Fruit fly (Drosophila melanogaster) whole organism, larva: ENCODE data around the gene CG33796.
A peak's percentile ranks its signal among the peaks of the same experiment; 100 is the strongest.

Experiments
- noc ChIP-seq: fragments of 200-800 bp; sonication (Bioruptor generic); optimal IDR thresholded peaks from 3 replicates; lab custom pipeline; 2019; ENCODE audit warnings: missing biosample characterization, mild to moderate bottlenecking, missing genetic modification characterization, moderate library complexity

CG33796 gene

DNA sequence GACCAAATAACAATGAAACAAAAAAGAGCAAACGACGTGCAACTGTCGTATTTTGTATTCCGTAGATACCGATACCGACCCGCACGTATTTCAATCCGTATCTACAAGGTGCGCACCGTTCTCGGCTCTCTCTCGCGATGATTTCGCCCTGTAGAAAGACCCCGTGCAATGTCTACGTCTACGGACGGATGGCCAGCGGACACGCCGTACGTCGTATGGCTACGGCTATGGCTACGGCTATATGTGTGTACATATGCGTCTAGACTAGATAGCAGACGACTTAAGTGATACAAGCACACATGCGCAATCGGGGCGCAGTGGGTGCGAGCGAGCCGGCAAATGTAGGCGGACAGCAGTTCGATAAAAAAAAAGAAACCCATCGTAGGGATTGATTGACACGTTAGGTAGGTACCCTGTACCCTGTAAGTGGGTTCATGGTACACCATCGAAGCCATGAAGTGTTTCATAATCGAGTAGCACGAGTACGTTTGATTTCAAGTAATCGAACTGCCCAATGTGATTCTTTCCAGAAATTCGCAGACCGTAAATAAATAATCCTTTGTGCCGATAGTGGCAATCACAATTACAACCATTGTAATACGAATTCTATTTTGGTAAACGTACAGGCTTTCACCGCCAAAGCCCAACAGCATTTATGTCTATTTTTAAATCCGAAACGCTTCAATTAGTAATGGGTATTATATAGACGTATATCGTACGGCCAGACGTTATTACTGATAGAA, 20.3 kb downstream of the CG33796 start:
- TF ChIP-seq noc (tag; lab: Kevin White, UChicago): peak; percentile 40

DNA sequence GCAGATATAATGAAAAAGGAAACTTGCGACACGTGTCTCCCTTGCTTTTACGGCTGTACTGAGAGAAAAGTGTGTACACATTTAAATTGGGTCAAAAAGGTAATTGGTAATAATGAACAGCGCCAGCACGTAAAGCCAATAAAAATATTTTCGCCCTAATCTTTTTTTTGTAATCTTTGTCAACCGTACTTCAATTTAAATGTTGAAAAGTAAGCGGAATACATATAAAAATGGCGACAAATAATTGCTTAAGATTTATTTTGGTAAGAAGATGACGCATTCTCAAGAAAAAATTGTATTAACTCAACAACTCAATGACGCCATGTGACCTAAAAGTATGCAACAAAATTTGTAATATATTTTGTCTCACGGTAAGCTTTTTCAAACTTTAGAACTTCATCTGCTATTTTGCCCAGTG, 22.1 kb downstream of the CG33796 start:
- TF ChIP-seq noc (tag; lab: Kevin White, UChicago): no peak

DNA sequence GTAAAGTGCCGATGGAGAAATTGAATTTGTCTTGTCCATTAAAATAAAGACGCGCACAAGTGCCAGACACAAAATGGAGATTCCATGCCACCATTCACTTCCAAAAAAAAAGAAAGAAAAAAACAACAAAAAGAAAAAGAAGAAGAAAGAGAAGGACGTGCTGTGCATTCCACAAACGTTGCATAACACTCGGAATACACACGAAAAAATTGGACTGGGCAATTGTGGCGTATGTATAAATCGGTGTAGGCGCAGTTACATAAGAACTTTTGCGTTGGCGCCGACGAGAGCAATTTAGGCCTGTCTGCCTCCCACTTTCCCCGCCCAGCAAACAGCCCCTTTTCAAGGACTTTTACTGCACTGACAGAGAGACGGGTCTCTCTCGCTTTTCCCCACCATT, 22.6 kb downstream of the CG33796 start:
- no peak for TF ChIP-seq noc (tag; lab: Kevin White, UChicago)

DNA sequence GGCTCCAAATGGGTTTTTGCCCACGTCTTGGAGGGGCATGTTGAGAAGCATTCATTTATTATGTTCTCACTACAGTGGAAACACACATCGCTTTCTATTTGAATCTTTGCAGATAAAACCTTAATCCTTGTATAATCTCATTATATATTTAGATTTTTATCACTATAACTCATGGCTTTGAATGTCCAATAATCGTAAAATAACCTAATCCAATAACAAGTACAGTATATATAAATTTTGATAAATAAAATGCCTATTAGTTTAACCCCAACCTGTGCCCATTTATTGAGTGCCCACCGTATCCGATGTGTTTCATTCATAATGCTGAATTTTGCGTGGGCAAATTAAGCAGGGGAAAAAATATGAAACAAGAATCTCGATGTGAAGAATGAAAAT, 23.4 kb downstream of the CG33796 start:
- peak; percentile 71 for TF ChIP-seq noc (tag; lab: Kevin White, UChicago)

DNA sequence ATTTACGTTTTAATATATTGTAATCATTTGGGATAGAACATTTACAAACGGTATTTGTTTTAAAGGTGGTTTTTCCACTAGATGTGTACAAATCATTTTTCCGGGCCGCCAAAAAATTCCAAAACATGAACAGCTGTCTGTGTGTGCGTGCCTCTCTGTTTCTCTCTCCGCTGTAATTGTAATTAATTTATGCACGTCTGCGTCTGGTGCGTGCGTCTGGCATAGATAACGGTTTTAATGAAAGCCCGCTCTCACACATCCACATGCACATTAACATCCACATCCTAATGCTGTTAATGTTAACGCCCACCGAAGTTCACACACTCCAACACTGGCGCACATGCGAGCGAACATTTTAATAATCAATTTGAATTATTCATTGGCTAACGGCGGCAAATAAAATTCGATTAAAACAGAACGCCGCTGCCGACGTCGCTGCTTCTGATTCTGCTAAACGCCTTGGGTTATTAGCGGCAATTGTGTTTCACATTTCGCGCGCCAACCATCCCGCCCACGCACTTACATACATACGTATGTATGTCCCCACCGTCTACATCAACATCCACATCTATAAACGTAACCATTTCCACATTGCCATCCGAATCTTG, 23.9 kb downstream of the CG33796 start:
- TF ChIP-seq noc (tag; lab: Kevin White, UChicago): no peak

DNA sequence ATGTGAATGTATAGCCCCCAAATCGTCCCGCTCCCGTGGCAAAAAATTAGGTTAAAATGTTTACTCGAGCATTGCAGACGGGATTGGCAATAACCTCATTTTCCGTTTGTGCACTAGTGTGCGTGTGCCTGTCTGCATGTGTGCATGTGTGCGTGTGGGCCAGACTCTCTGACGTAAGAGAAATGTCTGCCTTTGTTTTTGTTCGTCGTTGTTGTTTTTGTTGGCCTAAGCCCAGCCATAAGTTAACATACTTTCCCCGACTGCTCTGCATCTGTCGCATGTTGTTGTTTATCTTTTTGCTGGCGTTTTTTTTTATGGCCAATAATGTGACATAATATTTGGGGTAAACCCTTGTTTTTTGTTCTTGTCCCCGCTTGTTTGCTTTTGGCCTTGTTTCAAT, 24.6 kb downstream of the CG33796 start:
- TF ChIP-seq noc (tag; lab: Kevin White, UChicago): no peak

DNA sequence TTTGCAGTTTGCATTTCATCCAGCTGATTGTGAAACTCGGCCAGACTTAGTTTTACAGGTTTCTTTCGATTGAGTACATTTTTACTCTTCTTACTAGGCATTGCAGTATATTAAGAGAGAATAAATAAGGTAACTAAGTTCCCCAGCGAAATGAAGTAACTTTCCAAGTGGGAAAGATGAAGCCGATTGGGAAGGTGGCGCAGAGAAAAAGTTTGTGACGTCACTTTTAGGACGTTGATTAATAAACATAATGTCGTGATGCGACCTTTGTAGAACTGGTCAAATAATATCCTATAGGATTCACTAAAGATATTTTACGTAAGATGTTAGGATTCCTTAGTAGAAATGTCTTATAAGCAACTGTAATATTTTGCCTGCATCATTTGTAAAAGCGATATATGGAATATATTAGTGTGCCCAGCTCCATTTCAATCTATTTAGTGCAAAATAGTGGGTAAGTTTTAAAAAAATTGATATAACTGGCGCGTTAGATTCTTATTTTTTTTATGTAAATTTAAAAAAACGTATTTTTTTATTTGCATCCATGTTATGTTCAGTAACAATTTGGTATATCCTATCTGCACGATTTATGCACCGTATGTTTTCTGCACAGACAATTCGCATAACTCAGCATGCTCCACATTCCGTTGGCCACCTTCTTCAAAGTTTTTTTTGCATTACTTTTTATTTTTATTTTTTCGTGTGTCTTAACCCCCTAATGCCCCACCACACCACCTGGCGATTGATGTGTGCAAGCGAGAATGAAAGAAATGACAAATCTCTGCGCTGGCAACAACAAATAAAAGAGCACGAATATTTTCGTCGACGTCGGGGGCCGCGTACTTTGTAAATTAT, 26.0 kb downstream of the CG33796 start, which contains the start of gene CG32152:
TSS of gene CG32152 (minus strand) at position 352 of the 855 bp plus-strand sequence.
- no peak for TF ChIP-seq noc (tag; lab: Kevin White, UChicago)

DNA sequence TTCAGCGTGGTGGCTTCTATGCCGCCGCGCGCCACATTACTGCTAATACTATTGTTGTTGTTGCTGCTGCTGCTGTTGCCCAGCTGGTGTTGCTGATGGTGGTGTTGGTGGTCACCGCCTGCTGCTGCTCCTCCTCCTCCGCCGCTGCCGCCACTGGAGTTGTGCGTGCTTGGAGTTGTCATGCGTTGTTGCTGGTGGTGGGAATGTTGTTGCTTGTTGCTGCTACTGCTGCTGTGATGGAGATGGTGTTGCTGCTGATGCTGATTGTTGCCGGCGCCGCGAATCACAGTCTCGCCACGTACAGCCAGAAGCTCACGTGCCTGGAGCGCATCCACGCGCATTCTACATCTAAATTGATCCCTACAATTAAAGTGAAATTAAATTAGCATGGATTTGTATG, 28.4 kb downstream of the CG33796 start:
- TF ChIP-seq noc (tag; lab: Kevin White, UChicago): no peak

DNA sequence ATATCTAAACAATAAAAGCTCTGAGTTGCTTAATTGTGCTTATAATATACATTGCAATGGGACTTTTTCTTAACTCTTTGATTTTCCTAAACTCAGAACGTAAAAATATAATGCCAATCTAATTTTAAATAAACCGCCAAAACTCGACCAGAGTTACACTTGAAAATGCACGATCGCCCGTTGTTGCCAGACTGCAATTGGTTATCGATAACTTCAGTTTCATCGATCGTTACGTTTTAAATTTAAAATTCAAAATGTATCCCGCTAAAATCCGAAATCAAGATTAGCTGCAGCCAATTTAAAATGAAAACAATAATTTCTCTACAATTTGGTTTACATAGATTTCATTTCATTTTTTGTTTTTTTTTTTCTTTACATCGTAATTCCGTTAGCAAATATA, 30.8 kb downstream of the CG33796 start:
- TF ChIP-seq noc (tag; lab: Kevin White, UChicago): no peak

DNA sequence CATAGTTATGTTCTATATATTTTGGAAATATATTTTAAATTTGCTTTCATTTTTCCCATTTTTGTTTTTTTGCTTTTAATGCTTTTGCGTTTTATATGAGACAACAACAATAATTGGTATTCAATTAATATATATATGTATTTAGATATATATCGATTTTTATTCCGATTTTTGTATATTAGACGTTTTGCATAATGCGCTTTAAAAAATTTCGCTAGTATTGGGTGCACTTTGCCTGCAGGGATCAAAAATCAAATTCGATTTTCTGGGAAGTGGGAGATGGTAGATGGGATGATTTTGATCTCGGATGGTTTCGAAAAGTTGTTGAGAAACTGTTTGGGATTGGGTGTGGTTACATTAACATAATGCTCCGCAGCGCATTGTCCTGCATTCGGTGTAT, 32.1 kb downstream of the CG33796 start, which contains the start of gene CG5157:
TSS of gene CG5157 (minus strand) at position 101 of the 400 bp plus-strand sequence.
- TF ChIP-seq noc (tag; lab: Kevin White, UChicago): no peak

DNA sequence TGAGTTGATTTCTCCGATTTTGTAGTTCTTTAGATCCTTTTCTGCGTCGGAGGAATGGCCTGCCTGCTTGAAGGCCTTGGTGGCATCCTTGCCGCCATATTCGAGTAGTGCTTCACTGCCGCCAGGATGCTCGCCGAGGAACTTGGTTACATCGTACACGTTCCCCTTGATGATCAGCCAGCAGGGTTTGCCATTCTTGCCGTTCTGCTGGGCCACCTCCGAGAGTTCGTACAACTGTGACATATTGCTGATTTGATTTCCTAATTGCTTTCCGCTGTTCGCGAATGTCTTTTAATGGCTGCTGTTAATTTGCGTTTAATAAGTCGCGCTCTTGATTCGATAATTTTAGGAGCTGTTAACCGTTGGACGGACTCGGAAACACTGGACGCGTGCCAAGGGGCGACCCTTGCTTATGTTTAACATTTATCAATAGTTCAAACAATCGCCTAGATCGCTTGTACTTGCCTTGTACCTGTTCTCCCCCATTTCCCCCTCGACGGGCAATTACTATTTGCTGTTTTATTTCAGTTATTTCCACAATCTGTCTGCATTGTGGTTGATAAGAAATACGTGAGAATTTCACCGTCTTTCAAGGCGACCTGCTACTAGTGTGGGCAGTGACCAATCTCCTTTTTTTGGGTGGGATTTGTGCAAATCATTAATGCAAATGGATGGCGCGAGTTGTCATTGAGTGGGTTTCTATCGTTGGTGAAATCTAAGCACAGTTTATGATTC, 32.9 kb downstream of the CG33796 start:
- peak; percentile 82 for TF ChIP-seq noc (tag; lab: Kevin White, UChicago)

DNA sequence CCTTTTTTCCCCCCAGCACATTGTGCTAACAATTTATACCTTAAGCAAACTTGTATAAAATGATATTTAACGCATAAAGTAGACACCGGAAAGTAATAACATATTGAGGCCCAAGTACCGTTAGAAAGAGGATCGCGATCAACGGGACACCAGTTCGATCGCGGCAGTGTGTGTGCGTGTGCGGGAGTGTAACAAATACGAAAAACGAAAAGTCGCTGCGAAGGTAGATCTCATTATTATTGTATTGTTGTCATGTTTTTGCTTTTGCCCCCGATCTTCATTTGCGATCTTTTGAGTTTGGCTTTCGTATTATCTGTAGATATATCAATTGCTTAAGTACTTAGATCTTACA, 37.9 kb downstream of the CG33796 start:
- no peak for TF ChIP-seq noc (tag; lab: Kevin White, UChicago)

DNA sequence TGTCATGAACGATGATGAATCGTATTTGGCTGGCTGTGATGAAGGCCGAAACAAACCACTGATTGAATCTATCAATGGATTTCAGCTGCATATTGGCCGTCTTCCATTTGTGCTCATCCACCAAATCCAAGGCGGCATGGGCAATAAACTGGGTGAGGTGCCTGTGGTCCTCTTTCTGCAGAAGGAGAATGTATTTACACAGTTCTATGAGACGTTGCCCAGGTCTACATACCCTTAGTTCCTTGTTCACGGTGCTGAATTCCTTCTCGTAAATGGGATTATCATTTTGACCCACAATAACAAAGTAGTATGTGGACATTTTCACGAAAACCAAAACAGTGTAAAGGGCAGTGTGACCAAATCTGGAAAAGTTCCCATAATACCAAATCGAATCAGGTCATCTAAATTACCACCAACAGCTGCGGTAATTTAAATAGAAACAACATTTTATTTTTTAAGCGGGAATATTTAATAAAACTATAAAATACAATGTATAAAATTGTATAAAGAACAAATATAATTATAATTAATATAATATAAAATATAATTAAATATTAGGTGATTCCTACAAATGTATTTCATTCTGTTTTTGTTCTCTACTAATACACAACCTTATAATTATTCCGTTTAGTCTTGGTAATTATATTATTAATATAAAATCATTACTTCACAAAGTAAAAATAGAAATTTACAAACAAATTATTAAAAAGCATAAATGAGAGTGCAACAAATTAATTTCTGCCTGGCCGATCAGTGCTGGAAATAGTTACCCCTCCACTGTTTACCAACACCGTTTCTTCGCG, 38.4 kb downstream of the CG33796 start, which contains the start of the genes Trs20 and elg1:
TSS of gene Trs20 (minus strand) at position 369 of the 803 bp plus-strand sequence.
TSS of gene elg1 (plus strand) at position 765 of the 803 bp plus-strand sequence.
- TF ChIP-seq noc (tag; lab: Kevin White, UChicago): peak; percentile 43

DNA sequence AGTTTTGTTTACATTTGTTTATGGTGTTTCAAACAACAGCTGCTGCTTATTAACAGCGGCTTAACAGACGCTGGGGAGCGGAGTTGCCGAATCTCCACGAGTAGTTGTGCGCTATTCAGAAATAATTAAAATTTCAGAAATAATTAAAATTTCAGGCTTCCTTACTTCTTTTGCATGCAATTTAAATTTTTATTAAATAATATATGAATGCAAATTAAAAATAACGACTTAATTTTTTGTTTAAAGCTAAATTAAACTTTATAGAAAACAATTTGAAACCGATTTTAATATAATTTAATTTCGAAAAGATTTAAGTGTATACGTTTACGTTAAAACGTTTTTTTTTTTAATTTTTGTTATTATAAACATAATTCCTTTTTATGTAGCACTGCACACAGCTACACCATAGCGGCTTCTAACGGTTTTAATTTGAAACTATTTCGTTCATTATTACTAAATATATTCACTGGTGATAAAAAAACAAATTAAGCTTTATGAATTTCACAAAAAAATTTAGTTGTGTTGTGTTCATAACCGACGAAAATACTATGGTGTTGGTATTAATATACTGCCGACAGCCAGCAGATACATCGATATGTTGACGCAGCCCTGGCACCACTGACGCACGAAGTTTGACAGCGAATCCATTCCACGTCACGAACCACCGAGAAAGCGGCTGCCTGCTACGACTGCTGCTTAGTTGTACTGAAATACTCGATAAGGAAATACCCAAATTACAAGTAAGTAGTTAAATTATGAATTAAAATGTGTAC, 40.7 kb downstream of the CG33796 start, which contains the start of gene SsRbeta:
TSS of gene SsRbeta (plus strand) at position 645 of the 773 bp plus-strand sequence.
- TF ChIP-seq noc (tag; lab: Kevin White, UChicago): no peak
